Worm (Caenorhabditis elegans): ENCODE data around the gene srh-204.

The srh-204 gene

DNA sequence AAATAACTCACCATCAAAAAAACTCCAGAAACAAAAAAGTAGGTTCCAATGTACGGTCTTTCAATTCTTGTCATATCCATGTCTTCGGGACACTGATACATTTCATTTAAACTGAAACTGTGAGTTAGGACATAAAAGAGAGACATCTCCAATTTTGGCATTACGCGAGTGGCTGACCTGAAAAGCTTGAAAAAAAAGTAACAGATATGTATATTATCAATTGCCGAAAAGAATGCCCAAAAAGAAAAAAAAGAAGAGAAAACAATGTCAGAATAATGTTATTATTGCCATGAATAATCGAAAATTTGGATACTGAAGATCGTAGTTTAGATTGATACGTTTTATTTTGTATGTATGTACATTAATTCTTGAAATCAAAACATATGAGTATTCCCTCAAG is 16.3 kb upstream of the srh-204 start, which contains the start of gene srt-14:
Gene srt-14, minus strand, starts transcription at position 101 of the 400 bp plus-strand sequence.
- TF ChIP-seq ceh-6 (GFP tag; optimal IDR thresholded peaks at IDR 0.05) (no peak), ceh-22 (tag; optimal IDR thresholded peaks at IDR 0.05) (no peak), hlh-13 (GFP tag; optimal IDR thresholded peaks at IDR 0.05) (no peak), fax-1 (tag; optimal IDR thresholded peaks at IDR 0.05) (no peak), T23F11.4 (GFP tag; optimal IDR thresholded peaks at IDR 0.05) (no peak), ahr-1 (tag; optimal IDR thresholded peaks at IDR 0.05) (no peak), Y22D7AL.16 (tag; optimal IDR thresholded peaks at IDR 0.05) (no peak), C38D4.7 (GFP tag; optimal IDR thresholded peaks at IDR 0.05) (no peak), ceh-2 (tag; optimal IDR thresholded peaks at IDR 0.05) (no peak), fkh-6 (tag; optimal IDR thresholded peaks at IDR 0.05) (no peak), ceh-48 (tag; optimal IDR thresholded peaks at IDR 0.05) (no peak), lim-6 (tag; optimal IDR thresholded peaks at IDR 0.05) (no peak), hlh-6 (tag; optimal IDR thresholded peaks at IDR 0.05) (no peak), sox-2 (GFP tag; IDR thresholded peaks at IDR 0.05) (no peak), ref-2 (tag; optimal IDR thresholded peaks at IDR 0.05) (no peak), che-1 (tag; optimal IDR thresholded peaks at IDR 0.05) (no peak), eyg-1 (tag; optimal IDR thresholded peaks at IDR 0.05) (no peak), ztf-16 (tag; optimal IDR thresholded peaks at IDR 0.05) (no peak), gmeb-2 (tag; optimal IDR thresholded peaks at IDR 0.05) (no peak)

DNA sequence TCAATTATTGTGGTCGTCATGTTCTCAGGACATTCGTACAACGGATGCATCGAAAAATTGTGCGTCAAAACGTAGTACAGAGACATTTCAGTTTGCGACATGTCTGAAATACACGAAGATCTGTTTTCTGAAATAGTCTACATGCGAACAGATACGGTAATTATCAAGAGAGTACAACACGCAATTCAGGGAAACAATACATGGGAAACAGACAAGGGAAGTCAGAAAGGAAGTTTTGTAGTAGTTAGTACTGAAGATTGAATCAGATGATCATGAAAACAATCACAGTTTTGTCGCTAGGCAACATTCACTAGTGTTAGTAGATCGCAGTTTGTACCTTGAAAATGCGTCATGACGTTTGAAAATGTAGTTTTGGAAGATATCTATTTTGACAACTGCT is 9.9 kb upstream of the srh-204 start, which contains the start of gene srt-13:
Gene srt-13, minus strand, starts transcription at position 101 of the 400 bp plus-strand sequence.
- no peak for TF ChIP-seq rnt-1 (tag; optimal IDR thresholded peaks at IDR 0.05)

DNA sequence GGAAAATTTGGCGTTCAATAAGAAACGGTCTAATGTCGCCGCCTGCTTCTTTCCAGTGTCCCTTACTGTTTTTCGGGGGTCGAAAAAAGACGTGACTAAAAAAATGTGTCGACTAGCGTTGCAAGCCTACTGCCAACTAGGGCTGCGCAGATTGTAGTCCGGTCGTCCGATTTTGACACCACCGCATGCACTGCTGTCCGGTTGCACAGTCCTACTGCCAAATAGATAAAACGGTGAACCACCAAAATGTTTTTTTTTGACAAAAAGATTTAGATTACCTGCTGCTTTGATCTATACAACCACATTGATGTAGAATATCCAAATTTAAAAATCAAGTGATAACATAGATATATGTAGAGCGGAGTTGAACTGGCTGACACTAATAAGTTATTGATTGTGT is 8.2 kb upstream of the srh-204 start:
- TF ChIP-seq ama-1 (optimal IDR thresholded peaks at IDR 0.05) (no peak), pat-9 (tag; optimal IDR thresholded peaks at IDR 0.05) (no peak), unc-86 (tag; optimal IDR thresholded peaks at IDR 0.05) (no peak), elt-4 (tag; optimal IDR thresholded peaks at IDR 0.05) (no peak), pros-1 (tag; optimal IDR thresholded peaks at IDR 0.05) (no peak), T23F11.4 (GFP tag; optimal IDR thresholded peaks at IDR 0.05) (no peak), ref-2 (tag; optimal IDR thresholded peaks at IDR 0.05) (no peak), unc-42 (tag; optimal IDR thresholded peaks at IDR 0.05) (no peak), madf-2 (tag; optimal IDR thresholded peaks at IDR 0.05) (no peak), fkh-6 (tag; optimal IDR thresholded peaks at IDR 0.05) (no peak), eyg-1 (tag; optimal IDR thresholded peaks at IDR 0.05) (no peak), ceh-30 (tag; optimal IDR thresholded peaks at IDR 0.05) (no peak), hlh-6 (tag; optimal IDR thresholded peaks at IDR 0.05) (no peak), elt-2 (tag; optimal IDR thresholded peaks at IDR 0.05) (no peak), pha-4 (tag; optimal IDR thresholded peaks at IDR 0.05) (no peak), ceh-9 (tag; optimal IDR thresholded peaks at IDR 0.05) (no peak), C38D4.7 (GFP tag; optimal IDR thresholded peaks at IDR 0.05) (no peak), C08G9.2 (tag; optimal IDR thresholded peaks at IDR 0.05) (no peak)

DNA sequence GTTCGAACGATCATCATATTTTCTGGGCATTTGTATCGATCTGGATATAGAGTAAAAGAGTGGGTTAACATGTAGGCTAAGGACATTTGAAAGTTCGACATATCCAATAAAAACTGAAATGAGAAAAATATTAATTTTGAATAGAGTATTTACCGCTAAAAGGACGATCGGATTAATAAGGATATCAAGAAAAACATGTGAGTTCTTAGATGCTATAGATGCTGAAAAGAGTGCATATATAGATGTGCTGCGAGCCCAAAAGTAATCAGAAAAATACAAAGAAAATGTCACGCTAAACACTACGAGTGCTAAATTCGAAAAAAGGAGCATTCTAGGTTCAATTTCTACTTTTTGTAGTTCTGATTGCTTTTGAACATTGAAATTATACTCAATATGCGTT is 2.2 kb upstream of the srh-204 start, which contains the start of gene srt-12:
Gene srt-12, minus strand, starts transcription at position 101 of the 400 bp plus-strand sequence.
- no peak for TF ChIP-seq ceh-22 (tag; optimal IDR thresholded peaks at IDR 0.05)
- no peak for TF ChIP-seq odd-2 (tag; optimal IDR thresholded peaks at IDR 0.05)
- no peak for TF ChIP-seq ceh-18 (tag; optimal IDR thresholded peaks at IDR 0.05)
- TF ChIP-seq fax-1 (tag; optimal IDR thresholded peaks at IDR 0.05), result no peak
- TF ChIP-seq madf-2 (tag; optimal IDR thresholded peaks at IDR 0.05), result no peak
- no peak for TF ChIP-seq gmeb-2 (tag; optimal IDR thresholded peaks at IDR 0.05)
- no peak for TF ChIP-seq ceh-30 (tag; optimal IDR thresholded peaks at IDR 0.05)
- TF ChIP-seq tbx-7 (tag; optimal IDR thresholded peaks at IDR 0.05), result no peak
- TF ChIP-seq ama-1 (optimal IDR thresholded peaks at IDR 0.05), result no peak
- TF ChIP-seq K09A11.1 (tag; optimal IDR thresholded peaks at IDR 0.05; ENCODE audit: insufficient read depth), result no peak
- TF ChIP-seq C08G9.2 (tag; optimal IDR thresholded peaks at IDR 0.05), result no peak
- no peak for TF ChIP-seq K02D7.2 (tag; optimal IDR thresholded peaks at IDR 0.05)
- no peak for TF ChIP-seq sdc-2 (tag; optimal IDR thresholded peaks at IDR 0.05)
- no peak for TF ChIP-seq hlh-30 (tag; optimal IDR thresholded peaks at IDR 0.05; ENCODE audit: insufficient read depth)
- no peak for TF ChIP-seq zip-5 (tag; optimal IDR thresholded peaks at IDR 0.05)
- TF ChIP-seq ahr-1 (tag; optimal IDR thresholded peaks at IDR 0.05), result no peak
- no peak for TF ChIP-seq elt-2 (tag; optimal IDR thresholded peaks at IDR 0.05)
- no peak for TF ChIP-seq sox-2 (GFP tag; IDR thresholded peaks at IDR 0.05)
- TF ChIP-seq T23F11.4 (GFP tag; optimal IDR thresholded peaks at IDR 0.05), result no peak
- no peak for TF ChIP-seq hlh-15 (tag; optimal IDR thresholded peaks at IDR 0.05)
